Fruit fly (Drosophila melanogaster): Measurements from ENCODE around the gene CG4572.

dm6 chr3R:19838925-19839601 is 25.1 kb downstream of the CG4572 start:
- TF ChIP-seq CG9705 (GFP tag; optimal IDR thresholded peaks at IDR 0.05) (no peak), dl (GFP tag; optimal IDR thresholded peaks at IDR 0.05; ENCODE audit: insufficient read depth in 1 of 2, partially characterized antibody in 2 of 2) (no peak)

Measured in whole organism, wandering third instar larva.